Fruit fly (Drosophila melanogaster) whole organism, wandering third instar larva: ENCODE results near the gene HP5.

ENCODE experiments used
- Abd-B ChIP-seq: fragments of >200 bp; optimal IDR thresholded peaks from 2 replicates; lab custom pipeline; 2017; ENCODE audit warnings: missing biosample characterization, missing genetic modification characterization
- CG32264 ChIP-seq: fragments of 200-800 bp; sonication (Bioruptor generic); optimal IDR thresholded peaks from 2 replicates; lab custom pipeline; 2016; ENCODE audit warnings: missing biosample characterization, missing genetic modification characterization
- CG9705 ChIP-seq: fragments of 200-800 bp; sonication (Bioruptor generic); optimal IDR thresholded peaks from 2 replicates; lab custom pipeline; 2018; ENCODE audit warnings: missing biosample characterization, mild to moderate bottlenecking, missing genetic modification characterization
- CrebA ChIP-seq: fragments of 200-800 bp; sonication (Bioruptor generic); optimal IDR thresholded peaks from 2 replicates; lab custom pipeline; 2016; ENCODE audit warnings: missing biosample characterization, mild to moderate bottlenecking, missing genetic modification characterization, borderline replicate concordance
- Dfd ChIP-seq: fragments of >200 bp; optimal IDR thresholded peaks from 2 replicates; lab custom pipeline; 2017; ENCODE audit warnings: missing biosample characterization, missing genetic modification characterization
- Dif ChIP-seq: fragments of 200-275, 200-300 bp; sonication (Bioruptor generic); optimal IDR thresholded peaks from 2 replicates; lab custom pipeline; 2018; ENCODE audit warnings: missing biosample characterization, missing genetic modification characterization; ENCODE audit not compliant: partially characterized antibody
- GATAd ChIP-seq: sonication (Bioruptor generic); optimal IDR thresholded peaks from 2 replicates; lab custom pipeline; 2016; ENCODE audit warnings: missing biosample characterization, missing genetic modification characterization
- HLH106 ChIP-seq: fragments of 200-800 bp; optimal IDR thresholded peaks from 3 replicates; lab custom pipeline; 2019; ENCODE audit warnings: missing biosample characterization, mild to moderate bottlenecking, missing genetic modification characterization, moderate library complexity
- Hnf4 ChIP-seq: fragments of 200-800 bp; sonication (Bioruptor generic); optimal IDR thresholded peaks from 2 replicates; lab custom pipeline; 2016; ENCODE audit warnings: missing biosample characterization, mild to moderate bottlenecking, missing genetic modification characterization
- Hr83 ChIP-seq: fragments of 200-300 bp; sonication (Bioruptor generic); optimal IDR thresholded peaks from 2 replicates; lab custom pipeline; 2016; ENCODE audit warnings: missing biosample characterization, mild to moderate bottlenecking, missing genetic modification characterization, moderate library complexity; ENCODE audit not compliant: poor library complexity, severe bottlenecking
- Jra ChIP-seq: sonication (Bioruptor generic); optimal IDR thresholded peaks from 2 replicates; lab custom pipeline; 2016; ENCODE audit warnings: missing biosample characterization, missing genetic modification characterization
- Mio ChIP-seq: sonication (Bioruptor generic); optimal IDR thresholded peaks from 2 replicates; lab custom pipeline; 2016; ENCODE audit warnings: missing biosample characterization, missing genetic modification characterization
- Myc ChIP-seq: fragments of >200 bp; optimal IDR thresholded peaks from 2 replicates; lab custom pipeline; 2017
- N ChIP-seq: fragments of >200 bp; optimal IDR thresholded peaks from 2 replicates; lab custom pipeline; 2018; ENCODE audit warnings: missing biosample characterization, missing external identifiers, missing genetic modification characterization
- OdsH ChIP-seq: fragments of 200-800 bp; sonication (Bioruptor generic); optimal IDR thresholded peaks from 2 replicates; lab custom pipeline; 2016; ENCODE audit warnings: missing biosample characterization, mild to moderate bottlenecking, missing genetic modification characterization
- Rel ChIP-seq, 2 experiments: fragments of 200-800 bp; sonication (Bioruptor generic) in 1 of 2; optimal IDR thresholded peaks; 2 replicates in 1 of 2; 3 replicates in 1 of 2; lab custom pipeline; 2016 to 2019; ENCODE audit warnings: mild to moderate bottlenecking in 2 of 2, missing biosample characterization in 2 of 2, missing genetic modification characterization in 2 of 2, moderate library complexity in 1 of 2
- Vsx2 ChIP-seq: fragments of 200-300, 225-300 bp; sonication (Bioruptor generic); optimal IDR thresholded peaks from 2 replicates; lab custom pipeline; 2018; ENCODE audit warnings: missing biosample characterization, missing genetic modification characterization; ENCODE audit not compliant: partially characterized antibody
- br ChIP-seq: fragments of 200-800 bp; sonication (Bioruptor generic); optimal IDR thresholded peaks from 2 replicates; lab custom pipeline; 2016; ENCODE audit warnings: missing biosample characterization, missing genetic modification characterization
- dl ChIP-seq, 2 experiments: fragments of 175-275, 200-275 bp in 1 of 2; fragments of 200-275 bp in 1 of 2; sonication (Bioruptor generic); optimal IDR thresholded peaks; lab custom pipeline; 2018; ENCODE audit warnings: mild to moderate bottlenecking in 2 of 2, missing biosample characterization in 2 of 2, missing genetic modification characterization in 2 of 2, moderate library complexity in 2 of 2; ENCODE audit not compliant: partially characterized antibody in 2 of 2, insufficient read depth in 1 of 2
- dmrt93B ChIP-seq: fragments of 200-800 bp; sonication (Bioruptor generic); optimal IDR thresholded peaks from 2 replicates; lab custom pipeline; 2018; ENCODE audit warnings: missing biosample characterization, mild to moderate bottlenecking, missing genetic modification characterization
- dsf ChIP-seq: sonication (Bioruptor generic); optimal IDR thresholded peaks from 2 replicates; lab custom pipeline; 2016; ENCODE audit warnings: missing biosample characterization, missing genetic modification characterization, borderline replicate concordance
- ey ChIP-seq: fragments of 200-800 bp; sonication (Bioruptor generic); optimal IDR thresholded peaks from 2 replicates; lab custom pipeline; 2016; ENCODE audit warnings: missing biosample characterization, missing genetic modification characterization
- foxo ChIP-seq, 2 experiments: fragments of 200-800 bp; sonication (Bioruptor generic); optimal IDR thresholded peaks; 2 replicates in 1 of 2; 3 replicates in 1 of 2; lab custom pipeline; 2016 to 2017; ENCODE audit warnings: missing biosample characterization in 2 of 2, missing genetic modification characterization in 2 of 2
- fru ChIP-seq: fragments of 200-800 bp; sonication (Bioruptor generic); optimal IDR thresholded peaks from 3 replicates; lab custom pipeline; 2016; ENCODE audit warnings: missing biosample characterization, mild to moderate bottlenecking, missing genetic modification characterization
- h ChIP-seq: fragments of 200-800 bp; sonication (Bioruptor generic); optimal IDR thresholded peaks from 3 replicates; lab custom pipeline; 2016; ENCODE audit warnings: missing biosample characterization, mild to moderate bottlenecking, missing genetic modification characterization
- jim ChIP-seq: fragments of 175-275, 200-325 bp; sonication (Bioruptor generic); optimal IDR thresholded peaks from 2 replicates; lab custom pipeline; 2016; ENCODE audit warnings: missing biosample characterization, mild to moderate bottlenecking, missing genetic modification characterization
- lola ChIP-seq: fragments of >200 bp; optimal IDR thresholded peaks from 2 replicates; lab custom pipeline; 2017; ENCODE audit warnings: missing biosample characterization, missing genetic modification characterization
- pan ChIP-seq: fragments of >200 bp; optimal IDR thresholded peaks from 2 replicates; lab custom pipeline; 2017
- psq ChIP-seq: fragments of 200-800 bp; sonication (Bioruptor generic); optimal IDR thresholded peaks from 3 replicates; lab custom pipeline; 2017; ENCODE audit warnings: missing biosample characterization, mild to moderate bottlenecking, missing genetic modification characterization, moderate library complexity
- rgr ChIP-seq: fragments of 200-800 bp; sonication (Bioruptor generic); optimal IDR thresholded peaks from 3 replicates; lab custom pipeline; 2016; ENCODE audit warnings: missing biosample characterization, mild to moderate bottlenecking, missing genetic modification characterization
- sv ChIP-seq: fragments of 200-800 bp; sonication (Bioruptor generic); optimal IDR thresholded peaks from 3 replicates; lab custom pipeline; 2016; ENCODE audit warnings: missing biosample characterization, missing genetic modification characterization
- woc ChIP-seq: sonication (Bioruptor generic); optimal IDR thresholded peaks from 2 replicates; lab custom pipeline; 2016; ENCODE audit warnings: missing biosample characterization, mild to moderate bottlenecking, missing genetic modification characterization

The HP5 gene

DNA sequence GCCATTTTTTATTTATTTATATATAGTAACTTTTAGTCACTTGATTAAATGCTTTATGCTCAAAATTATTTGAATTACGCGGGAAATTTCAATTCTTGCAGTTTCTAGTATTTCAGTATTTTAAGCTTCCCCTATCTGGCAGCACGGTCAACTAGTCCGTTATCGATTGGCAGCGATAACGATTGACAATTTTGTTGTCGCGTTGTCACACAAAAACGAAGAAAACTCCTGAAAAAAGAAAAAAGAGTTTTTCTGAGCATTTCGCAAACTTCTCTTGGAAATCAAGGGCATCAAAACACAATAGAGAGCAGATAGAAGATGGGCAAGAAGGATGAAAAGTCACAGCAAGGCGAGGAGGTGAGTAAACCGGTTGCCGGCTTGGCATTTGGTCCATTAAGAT is 30.5 kb downstream of the HP5 start, which contains the start of gene Spase25:
TSS of gene Spase25 (plus strand) at position 176 of the 400 bp plus-strand sequence.
- TF ChIP-seq fru (GFP tag; lab: Kevin White, UChicago), result no peak
- no peak for TF ChIP-seq lola (GFP tag; lab: Kevin White, UChicago)
- no peak for TF ChIP-seq jim (GFP tag; lab: Kevin White, UChicago)
- no peak for TF ChIP-seq dmrt93B (GFP tag; lab: Kevin White, UChicago)
- no peak for TF ChIP-seq Jra (GFP tag; lab: Kevin White, UChicago)
- no peak for TF ChIP-seq OdsH
- no peak for TF ChIP-seq CG32264 (GFP tag; lab: Kevin White, UChicago)
- TF ChIP-seq Rel (GFP tag; optimal IDR thresholded peaks at IDR 0.05; lab: Kevin White, UChicago), result no peak
- peak; percentile 21 for TF ChIP-seq Rel (tag; optimal IDR thresholded peaks at IDR 0.05; lab: Kevin White, UChicago)
- TF ChIP-seq Dfd (GFP tag; lab: Kevin White, UChicago), result no peak
- peak; percentile 87 for TF ChIP-seq CrebA
- TF ChIP-seq GATAd, result no peak
- no peak for TF ChIP-seq Myc (lab: Kevin White, UChicago)
- TF ChIP-seq N (GFP tag; lab: Kevin White, UChicago), result no peak

DNA sequence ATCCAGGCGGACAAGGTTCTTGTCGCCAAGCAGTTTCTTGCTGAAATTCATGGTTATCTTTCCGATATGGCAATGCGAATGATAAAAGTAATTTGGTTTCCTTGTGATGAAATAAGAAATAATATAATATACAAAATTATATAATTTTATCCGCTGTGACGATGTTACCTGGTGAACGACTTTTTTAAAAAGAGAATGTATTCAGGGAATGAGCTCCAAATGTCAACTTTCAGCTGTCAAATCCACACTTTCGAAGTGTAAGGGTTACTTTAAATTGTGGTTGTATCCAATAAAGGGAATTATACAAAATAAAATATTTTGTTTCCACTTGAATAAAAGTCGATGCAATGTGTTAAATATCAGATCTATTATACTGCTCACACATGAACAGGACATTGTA is 36.9 kb downstream of the HP5 start, which contains the start of gene CG33235:
TSS of gene CG33235 (minus strand) at position 101 of the 400 bp plus-strand sequence.
- TF ChIP-seq pan (lab: Kevin White, UChicago) (no peak), psq (GFP tag; lab: Kevin White, UChicago) (no peak), dsf (GFP tag; lab: Kevin White, UChicago) (no peak), CG9705 (GFP tag; lab: Kevin White, UChicago) (no peak), HLH106 (tag; lab: Kevin White, UChicago) (no peak), lola (GFP tag; lab: Kevin White, UChicago) (no peak), Dif (GFP tag; lab: Kevin White, UChicago) (no peak), ey (no peak), jim (GFP tag; lab: Kevin White, UChicago) (no peak), Mio (no peak), Hr83 (GFP tag; lab: Kevin White, UChicago) (no peak), fru (GFP tag; lab: Kevin White, UChicago) (no peak), h (GFP tag; lab: Kevin White, UChicago) (no peak), foxo (GFP tag; optimal IDR thresholded peaks at IDR 0.05; lab: Kevin White, UChicago) (no peak), rgr (GFP tag; lab: Kevin White, UChicago) (no peak), Rel (GFP tag; optimal IDR thresholded peaks at IDR 0.05; lab: Kevin White, UChicago) (no peak), Rel (tag; optimal IDR thresholded peaks at IDR 0.05; lab: Kevin White, UChicago) (no peak), Abd-B (GFP tag; lab: Kevin White, UChicago) (no peak), br (GFP tag; lab: Kevin White, UChicago) (no peak), woc (GFP tag; lab: Kevin White, UChicago) (no peak), Hnf4 (GFP tag; lab: Kevin White, UChicago) (no peak)

DNA sequence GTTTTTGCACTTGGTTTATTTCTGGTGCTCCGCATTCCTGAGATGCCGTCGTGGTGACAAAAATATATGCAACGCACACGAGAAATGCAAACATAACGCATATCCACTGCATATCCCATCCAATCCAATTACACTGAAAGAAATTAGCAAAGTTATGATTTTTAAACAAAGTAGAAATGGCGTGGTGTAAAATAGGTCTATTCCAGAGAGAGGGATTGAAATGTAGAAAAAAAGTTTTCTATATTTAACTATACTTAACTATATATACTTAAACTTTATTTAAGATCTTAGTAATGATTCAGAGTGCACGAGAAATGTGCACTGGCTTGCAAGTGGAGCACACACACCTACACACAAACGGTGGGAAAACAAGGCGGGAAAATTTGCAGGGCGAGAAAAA is 37.6 kb downstream of the HP5 start:
- TF ChIP-seq Abd-B (GFP tag; lab: Kevin White, UChicago) (no peak), Dfd (GFP tag; lab: Kevin White, UChicago) (no peak), sv (GFP tag; lab: Kevin White, UChicago) (no peak), dl (GFP tag; optimal IDR thresholded peaks at IDR 0.05; lab: Kevin White, UChicago; ENCODE audit: insufficient read depth in 1 of 2, partially characterized antibody in 2 of 2) (no peak), fru (GFP tag; lab: Kevin White, UChicago) (no peak), GATAd (no peak), CrebA (no peak), woc (GFP tag; lab: Kevin White, UChicago) (no peak), dsf (GFP tag; lab: Kevin White, UChicago) (no peak), Hnf4 (GFP tag; lab: Kevin White, UChicago) (no peak), Vsx2 (GFP tag; lab: Kevin White, UChicago) (no peak), psq (GFP tag; lab: Kevin White, UChicago) (no peak), Myc (lab: Kevin White, UChicago) (no peak), ey (no peak)
